Worm (Caenorhabditis elegans) whole organism, L2 larva: ENCODE measurements around the gene K08E4.7.

ENCODE experiments used
- C34F6.9 ChIP-seq: fragments of 150-350 bp; optimal IDR thresholded peaks from 2 replicates; lab custom pipeline; 2014; ENCODE audit warnings: missing biosample characterization, missing genetic modification characterization
- F13H6.1 ChIP-seq: sonication (generic microtip); optimal IDR thresholded peaks from 2 replicates; lab custom pipeline; 2016; ENCODE audit warnings: missing genetic modification characterization, missing compliant biosample characterization
- R02D3.7 ChIP-seq: fragments of 150-350 bp; optimal IDR thresholded peaks from 2 replicates; lab custom pipeline; 2014; ENCODE audit warnings: missing biosample characterization, missing genetic modification characterization
- Y55F3AM.14 ChIP-seq: fragments of 200-800 bp; sonication (Bioruptor generic); optimal IDR thresholded peaks from 2 replicates; lab custom pipeline; 2018; ENCODE audit warnings: mild to moderate bottlenecking, missing genetic modification characterization, missing compliant biosample characterization
- ZK546.5 ChIP-seq: sonication (generic microtip); optimal IDR thresholded peaks from 2 replicates; lab custom pipeline; 2017; ENCODE audit warnings: missing biosample characterization, missing genetic modification characterization
- alr-1 ChIP-seq: fragments of 150-350 bp; optimal IDR thresholded peaks from 2 replicates; lab custom pipeline; 2014; ENCODE audit warnings: missing biosample characterization, missing genetic modification characterization
- aly-2 ChIP-seq: fragments of 150-350 bp; optimal IDR thresholded peaks from 2 replicates; lab custom pipeline; 2014; ENCODE audit warnings: missing biosample characterization, missing genetic modification characterization
- ama-1 ChIP-seq: fragments of 150-350 bp; optimal IDR thresholded peaks from 2 replicates; lab custom pipeline; 2018; ENCODE audit warnings: inconsistent platforms
- blmp-1 ChIP-seq: sonication (generic microtip); optimal IDR thresholded peaks from 2 replicates; lab custom pipeline; 2017; ENCODE audit warnings: missing genetic modification characterization, mild to moderate bottlenecking, missing compliant biosample characterization, antibody characterized with exemption, moderate library complexity; ENCODE audit not compliant: insufficient read depth
- ceh-16 ChIP-seq: fragments of 150-350 bp; optimal IDR thresholded peaks from 2 replicates; lab custom pipeline; 2014; ENCODE audit warnings: missing biosample characterization, missing genetic modification characterization
- crh-2 ChIP-seq: sonication (generic microtip); optimal IDR thresholded peaks from 2 replicates; lab custom pipeline; 2017; ENCODE audit warnings: missing biosample characterization, missing genetic modification characterization
- dmd-4 ChIP-seq: sonication (generic microtip); optimal IDR thresholded peaks from 2 replicates; lab custom pipeline; 2017; ENCODE audit warnings: missing biosample characterization, missing genetic modification characterization
- egl-27 ChIP-seq: sonication (generic microtip); optimal IDR thresholded peaks from 3 replicates; lab custom pipeline; 2017; ENCODE audit warnings: missing biosample characterization, missing genetic modification reagents, missing genetic modification characterization
- elt-1 ChIP-seq: fragments of 150-350 bp; optimal IDR thresholded peaks from 2 replicates; lab custom pipeline; 2014; ENCODE audit warnings: missing biosample characterization, missing genetic modification characterization
- elt-3 ChIP-seq: sonication (generic microtip); optimal IDR thresholded peaks from 2 replicates; lab custom pipeline; 2017; ENCODE audit warnings: missing biosample characterization, missing genetic modification characterization
- gmeb-1 ChIP-seq: fragments of 150-350 bp; optimal IDR thresholded peaks from 2 replicates; lab custom pipeline; 2014; ENCODE audit warnings: missing biosample characterization, missing genetic modification characterization
- lin-11 ChIP-seq: fragments of 150-350 bp; sonication (generic microtip); optimal IDR thresholded peaks from 2 replicates; lab custom pipeline; 2014; ENCODE audit warnings: missing biosample characterization, missing genetic modification characterization, inconsistent platforms, mixed read lengths
- lin-13 ChIP-seq: fragments of 150-350 bp; optimal IDR thresholded peaks from 2 replicates; lab custom pipeline; 2014; ENCODE audit warnings: missing biosample characterization, missing genetic modification reagents, missing genetic modification characterization
- lin-39 ChIP-seq: fragments of 150-350 bp; optimal IDR thresholded peaks from 2 replicates; lab custom pipeline; 2014; ENCODE audit warnings: missing biosample characterization, missing genetic modification reagents, missing genetic modification characterization
- lsy-2 ChIP-seq, 2 experiments: fragments of 150-350 bp in 1 of 2; sonication (generic microtip) in 1 of 2; optimal IDR thresholded peaks; 2 replicates each; lab custom pipeline; 2014 to 2017; ENCODE audit warnings: missing biosample characterization in 2 of 2, missing genetic modification characterization in 2 of 2
- mab-5 ChIP-seq: fragments of 150-350 bp; optimal IDR thresholded peaks from 2 replicates; lab custom pipeline; 2014; ENCODE audit warnings: missing biosample characterization, missing genetic modification characterization
- mbf-1 ChIP-seq: sonication (generic microtip); optimal IDR thresholded peaks from 2 replicates; lab custom pipeline; 2017; ENCODE audit warnings: missing biosample characterization, missing genetic modification characterization
- nhr-12 ChIP-seq: fragments of 150-350 bp; optimal IDR thresholded peaks from 2 replicates; lab custom pipeline; 2014; ENCODE audit warnings: missing biosample characterization, missing genetic modification characterization
- nhr-129 ChIP-seq: fragments of 150-350 bp; optimal IDR thresholded peaks from 2 replicates; lab custom pipeline; 2014; ENCODE audit warnings: missing biosample characterization, missing genetic modification characterization
- nhr-21 ChIP-seq: fragments of 150-350 bp; optimal IDR thresholded peaks from 2 replicates; lab custom pipeline; 2014; ENCODE audit warnings: missing biosample characterization, missing genetic modification characterization
- nhr-23 ChIP-seq: fragments of 150-350 bp; optimal IDR thresholded peaks from 2 replicates; lab custom pipeline; 2014; ENCODE audit warnings: missing biosample characterization, missing genetic modification reagents, missing genetic modification characterization
- nhr-237 ChIP-seq: fragments of 150-350 bp; optimal IDR thresholded peaks from 2 replicates; lab custom pipeline; 2014; ENCODE audit warnings: missing biosample characterization, missing genetic modification characterization
- nhr-25 ChIP-seq: fragments of 150-350 bp; sonication (generic microtip); optimal IDR thresholded peaks from 3 replicates; lab custom pipeline; 2014; ENCODE audit warnings: missing biosample characterization, missing genetic modification characterization
- nhr-6 ChIP-seq: fragments of 150-350 bp; optimal IDR thresholded peaks from 2 replicates; lab custom pipeline; 2014; ENCODE audit warnings: missing biosample characterization, missing genetic modification characterization
- nhr-77 ChIP-seq: fragments of 150-350 bp; optimal IDR thresholded peaks from 2 replicates; lab custom pipeline; 2014; ENCODE audit warnings: missing biosample characterization, missing genetic modification characterization
- sem-4 ChIP-seq: fragments of 150-350 bp; optimal IDR thresholded peaks from 2 replicates; lab custom pipeline; 2014; ENCODE audit warnings: missing biosample characterization, missing genetic modification reagents, missing genetic modification characterization
- skn-1 ChIP-seq: sonication (generic microtip); optimal IDR thresholded peaks from 2 replicates; lab custom pipeline; 2017; ENCODE audit warnings: missing biosample characterization, missing genetic modification characterization
- sma-3 ChIP-seq: sonication (generic microtip); optimal IDR thresholded peaks from 2 replicates; lab custom pipeline; 2016; ENCODE audit warnings: missing genetic modification reagents, missing genetic modification characterization, missing compliant biosample characterization
- sma-9 ChIP-seq, 2 experiments: fragments of 150-350 bp in 1 of 2; sonication (generic microtip) in 1 of 2; optimal IDR thresholded peaks; 2 replicates each; lab custom pipeline; 2014 to 2016; ENCODE audit warnings: missing genetic modification characterization in 2 of 2, mild to moderate bottlenecking in 1 of 2, missing biosample characterization in 1 of 2, missing compliant biosample characterization in 1 of 2, missing genetic modification reagents in 1 of 2, moderate library complexity in 1 of 2
- snpc-4 ChIP-seq: fragments of 150-350 bp; optimal IDR thresholded peaks from 2 replicates; lab custom pipeline; 2014; ENCODE audit warnings: missing biosample characterization, missing genetic modification characterization
- unc-39 ChIP-seq: fragments of 150-350 bp; optimal IDR thresholded peaks from 2 replicates; lab custom pipeline; 2014; ENCODE audit warnings: missing biosample characterization, missing genetic modification characterization
- unc-62 ChIP-seq: fragments of 150-350 bp; optimal IDR thresholded peaks from 2 replicates; lab custom pipeline; 2014; ENCODE audit warnings: missing biosample characterization, missing genetic modification reagents, missing genetic modification characterization
- zag-1 ChIP-seq: fragments of 150-350 bp; optimal IDR thresholded peaks from 2 replicates; lab custom pipeline; 2014; ENCODE audit warnings: missing biosample characterization, missing genetic modification characterization
- ztf-1 ChIP-seq: fragments of 200-800 bp; sonication (Bioruptor generic); conservative IDR thresholded peaks from 2 replicates; pipeline ENCODE4 v1.3.6; 2022; ENCODE audit warnings: missing genetic modification characterization, missing compliant biosample characterization
- ztf-4 ChIP-seq: fragments of 150-350 bp; optimal IDR thresholded peaks from 2 replicates; lab custom pipeline; 2014; ENCODE audit warnings: missing biosample characterization, missing genetic modification characterization

K08E4.7 gene

ce11 chrIV:12078907-12079523 is 3.4 kb downstream of the K08E4.7 start, which contains the start of gene lex-1 (continued):
- TF ChIP-seq R02D3.7 (tag; lab: Kevin White, UChicago) = no peak
- TF ChIP-seq lin-13 (GFP tag; lab: Kevin White, UChicago) = peak; percentile 34
- no peak for TF ChIP-seq zag-1
- TF ChIP-seq nhr-25 (tag; lab: Kevin White, UChicago) = no peak
- TF ChIP-seq lsy-2 (tag; optimal IDR thresholded peaks at IDR 0.05; lab: Kevin White, UChicago) = peak in 1 of 2 experiments; percentile 66
- no peak for TF ChIP-seq lin-39 (tag; lab: Kevin White, UChicago)
- no peak for TF ChIP-seq F13H6.1 (tag; lab: Kevin White, UChicago)
- TF ChIP-seq Y55F3AM.14 (GFP tag; lab: Kevin White, UChicago) = no peak
- TF ChIP-seq alr-1 (tag; lab: Kevin White, UChicago) = no peak
- no peak for TF ChIP-seq egl-27 (tag; lab: Kevin White, UChicago)
- no peak for TF ChIP-seq unc-62 (GFP tag; lab: Kevin White, UChicago)
- no peak for TF ChIP-seq nhr-77 (tag; lab: Kevin White, UChicago)
- no peak for TF ChIP-seq nhr-21 (tag; lab: Kevin White, UChicago)
- TF ChIP-seq unc-39 (tag; lab: Kevin White, UChicago) = no peak
- no peak for TF ChIP-seq dmd-4 (tag; lab: Kevin White, UChicago)
- no peak for TF ChIP-seq sma-3 (GFP tag; lab: Kevin White, UChicago)
- TF ChIP-seq nhr-237 (tag; lab: Kevin White, UChicago) = no peak
- TF ChIP-seq sem-4 (tag; lab: Kevin White, UChicago) = no peak
- TF ChIP-seq ztf-1 (GFP tag; lab: Robert Waterston, UW) = no peak
- TF ChIP-seq skn-1 (tag; lab: Kevin White, UChicago) = no peak
- no peak for TF ChIP-seq blmp-1 (tag; lab: Kevin White, UChicago)
- TF ChIP-seq mbf-1 (tag; lab: Kevin White, UChicago) = no peak
- peak; percentile 60 for TF ChIP-seq C34F6.9 (tag; lab: Kevin White, UChicago)
- TF ChIP-seq gmeb-1 (tag; lab: Kevin White, UChicago) = peak; percentile 66
- no peak for TF ChIP-seq nhr-23 (tag; lab: Kevin White, UChicago)
- peak; percentile 10 for TF ChIP-seq crh-2 (tag; lab: Kevin White, UChicago)
- no peak for TF ChIP-seq nhr-6 (tag; lab: Kevin White, UChicago)
- peak; percentile 71 for TF ChIP-seq nhr-129 (tag; lab: Kevin White, UChicago)
- no peak for TF ChIP-seq mab-5 (tag; lab: Kevin White, UChicago)

- no peak for TF ChIP-seq unc-62 (GFP tag; lab: Kevin White, UChicago)
- TF ChIP-seq ztf-4 (tag; lab: Kevin White, UChicago) = no peak
- no peak for TF ChIP-seq elt-1 (tag; lab: Kevin White, UChicago)
- no peak for TF ChIP-seq dmd-4 (tag; lab: Kevin White, UChicago)
- TF ChIP-seq ZK546.5 (tag; lab: Kevin White, UChicago) = no peak
- no peak for TF ChIP-seq ceh-16 (tag; lab: Kevin White, UChicago)
- TF ChIP-seq lin-13 (GFP tag; lab: Kevin White, UChicago) = no peak
- TF ChIP-seq nhr-21 (tag; lab: Kevin White, UChicago) = no peak
- no peak for TF ChIP-seq lin-39 (tag; lab: Kevin White, UChicago)
- no peak for TF ChIP-seq ama-1 (lab: Kevin White, UChicago)
- TF ChIP-seq mbf-1 (tag; lab: Kevin White, UChicago) = no peak
- no peak for TF ChIP-seq nhr-23 (tag; lab: Kevin White, UChicago)
- TF ChIP-seq sma-9 (GFP tag; optimal IDR thresholded peaks at IDR 0.05; lab: Kevin White, UChicago) = no peak
- TF ChIP-seq sma-9 (tag; optimal IDR thresholded peaks at IDR 0.05; lab: Kevin White, UChicago) = no peak
- no peak for TF ChIP-seq nhr-25 (tag; lab: Kevin White, UChicago)
- no peak for TF ChIP-seq crh-2 (tag; lab: Kevin White, UChicago)
These were observed 5.2 kb downstream of the K08E4.7 start for ce11 chrIV:12080807-12081206.

ce11 chrIV:12084178-12084577 is 8.6 kb downstream of the K08E4.7 start, which contains the start of gene repo-1:
Gene repo-1, plus strand, starts transcription at chrIV:12084478.
- TF ChIP-seq lin-13 (GFP tag; lab: Kevin White, UChicago) (no peak), snpc-4 (no peak), unc-39 (tag; lab: Kevin White, UChicago) (no peak), aly-2 (tag; lab: Kevin White, UChicago) (no peak), crh-2 (tag; lab: Kevin White, UChicago) (no peak), lin-11 (tag; lab: Kevin White, UChicago) (no peak), egl-27 (tag; lab: Kevin White, UChicago) (no peak), gmeb-1 (tag; lab: Kevin White, UChicago) (no peak), ZK546.5 (tag; lab: Kevin White, UChicago) (no peak), skn-1 (tag; lab: Kevin White, UChicago) (no peak), elt-1 (tag; lab: Kevin White, UChicago) (no peak), elt-3 (tag; lab: Kevin White, UChicago) (no peak), nhr-237 (tag; lab: Kevin White, UChicago) (no peak), ama-1 (lab: Kevin White, UChicago) (no peak), lin-39 (tag; lab: Kevin White, UChicago) (no peak), zag-1 (no peak), ztf-4 (tag; lab: Kevin White, UChicago) (no peak), nhr-12 (tag; lab: Kevin White, UChicago) (no peak), sem-4 (tag; lab: Kevin White, UChicago) (no peak), Y55F3AM.14 (GFP tag; lab: Kevin White, UChicago) (no peak)
- TF ChIP-seq, all 48 proteins: peak for 0
